Worm (Caenorhabditis elegans) whole organism, mixed stage, embryonic: ENCODE results near the gene D1086.17.

Source experiments
- elt-1 ChIP-seq: sonication (generic microtip); optimal IDR thresholded peaks from 2 replicates; lab custom pipeline; 2017; ENCODE audit warnings: missing genetic modification characterization, mild to moderate bottlenecking, missing compliant biosample characterization, antibody characterized with exemption, moderate library complexity, borderline replicate concordance; ENCODE audit not compliant: insufficient read depth
- mep-1 ChIP-seq: fragments of 150-350 bp; optimal IDR thresholded peaks from 2 replicates; lab custom pipeline; 2017; ENCODE audit warnings: missing biosample characterization, missing genetic modification reagents, missing genetic modification characterization, inconsistent platforms
- mls-2 ChIP-seq: sonication (generic microtip); optimal IDR thresholded peaks from 2 replicates; lab custom pipeline; 2016; ENCODE audit warnings: mild to moderate bottlenecking, missing genetic modification characterization, moderate library complexity, missing compliant biosample characterization
- nhr-12 ChIP-seq: fragments of 150-350 bp; optimal IDR thresholded peaks from 2 replicates; lab custom pipeline; 2014; ENCODE audit warnings: missing biosample characterization, missing genetic modification characterization
- unc-62 ChIP-seq: fragments of 150-350 bp; optimal IDR thresholded peaks from 2 replicates; lab custom pipeline; 2014; ENCODE audit warnings: missing biosample characterization, missing genetic modification reagents, missing genetic modification characterization
- ztf-11 ChIP-seq: fragments of 150-350 bp; optimal IDR thresholded peaks from 2 replicates; lab custom pipeline; 2014; ENCODE audit warnings: missing biosample characterization, missing genetic modification characterization

- TF ChIP-seq nhr-12 (tag; lab: Kevin White, UChicago): no peak
- TF ChIP-seq mep-1 (tag; lab: Kevin White, UChicago): no peak
- no peak for TF ChIP-seq elt-1 (tag; lab: Kevin White, UChicago)
- no peak for TF ChIP-seq mls-2
- TF ChIP-seq ztf-11: no peak
- no peak for TF ChIP-seq unc-62
Observed at ce11 chrV:14057540-14057939, 10.1 kb upstream of the D1086.17 start, which contains the start of gene F58D12.3.
